Worm (Caenorhabditis elegans) whole organism, early embryonic: Measurements from ENCODE around the gene C46E10.1.

Experiments used
- aly-1 ChIP-seq: sonication (generic microtip); optimal IDR thresholded peaks from 2 replicates; lab custom pipeline; 2016; ENCODE audit warnings: missing genetic modification characterization, missing compliant biosample characterization
- ama-1 ChIP-seq: fragments of 150-350 bp; optimal IDR thresholded peaks from 2 replicates; lab custom pipeline; 2014
- ceh-36 ChIP-seq: sonication (generic microtip); optimal IDR thresholded peaks from 2 replicates; lab custom pipeline; 2016; ENCODE audit warnings: missing genetic modification characterization, inconsistent platforms, missing compliant biosample characterization
- ets-7 ChIP-seq: sonication (generic microtip); optimal IDR thresholded peaks from 2 replicates; lab custom pipeline; 2016; ENCODE audit warnings: missing genotype, missing genetic modification characterization, missing compliant biosample characterization
- hmbx-1 ChIP-seq: sonication (generic microtip); optimal IDR thresholded peaks from 2 replicates; lab custom pipeline; 2016; ENCODE audit warnings: mild to moderate bottlenecking, missing genetic modification characterization, missing compliant biosample characterization
- hnd-1 ChIP-seq: sonication (generic microtip); optimal IDR thresholded peaks from 2 replicates; lab custom pipeline; 2016; ENCODE audit warnings: missing genetic modification characterization, missing compliant biosample characterization
- scrt-1 ChIP-seq: fragments of 200-800 bp; sonication (Bioruptor generic); IDR thresholded peaks from 2 replicates; pipeline ENCODE4 v1.3.6; 2022; ENCODE audit warnings: missing genetic modification characterization, missing compliant biosample characterization

ce11 chrII:3771640-3772039 lies 47.6 kb downstream of the C46E10.1 start:
- no peak for TF ChIP-seq ets-7
- no peak for TF ChIP-seq aly-1 (tag; lab: Kevin White, UChicago)
- TF ChIP-seq hmbx-1 = no peak
- no peak for TF ChIP-seq ama-1
- TF ChIP-seq ceh-36 (tag; lab: Kevin White, UChicago) = no peak
- TF ChIP-seq scrt-1 (GFP tag; lab: Robert Waterston, UW) = no peak
- TF ChIP-seq hnd-1 (tag; lab: Kevin White, UChicago) = no peak
